Fruit fly (Drosophila melanogaster) whole organism, embryonic: ENCODE measurements around the gene CG14024.
A peak's percentile ranks its signal among the peaks of the same experiment; 100 is the strongest.

Source experiments
- CG10209 ChIP-seq: fragments of 200-800 bp; sonication (Bioruptor generic); optimal IDR thresholded peaks from 3 replicates; lab custom pipeline; 2017; ENCODE audit warnings: missing biosample characterization, mild to moderate bottlenecking, missing genetic modification characterization, missing genetic modification reagents
- CG10267 ChIP-seq: fragments of 200-800 bp; sonication (Bioruptor generic); optimal IDR thresholded peaks from 2 replicates; lab custom pipeline; 2018; ENCODE audit warnings: missing biosample characterization, mild to moderate bottlenecking, missing genetic modification characterization, moderate library complexity
- CG12155 ChIP-seq: fragments of 200-800 bp; sonication (Bioruptor generic); optimal IDR thresholded peaks from 3 replicates; lab custom pipeline; 2016; ENCODE audit warnings: missing biosample characterization, missing genetic modification characterization
- CG13123 ChIP-seq: fragments of 200-800 bp; sonication (Bioruptor generic); optimal IDR thresholded peaks from 2 replicates; lab custom pipeline; 2016; ENCODE audit warnings: missing biosample characterization, missing genetic modification characterization
- CG14860 ChIP-seq: fragments of 200-800 bp; sonication (Bioruptor generic); IDR thresholded peaks from 3 replicates; pipeline ENCODE4 v1.3.6; 2022; ENCODE audit warnings: missing biosample characterization, missing genetic modification characterization; ENCODE audit not compliant: partially characterized antibody
- CG15011 ChIP-seq: fragments of 200-800 bp; sonication (Bioruptor generic); optimal IDR thresholded peaks from 3 replicates; lab custom pipeline; 2018; ENCODE audit warnings: missing biosample characterization, mild to moderate bottlenecking, missing genetic modification characterization
- CG15514 ChIP-seq: fragments of 200-800 bp; sonication (Bioruptor generic); optimal IDR thresholded peaks from 3 replicates; lab custom pipeline; 2017; ENCODE audit warnings: missing biosample characterization, missing genetic modification characterization, mild to moderate bottlenecking, moderate library complexity, missing genetic modification reagents
- CG1603 ChIP-seq: fragments of 200-800 bp; sonication (Bioruptor generic); optimal IDR thresholded peaks from 2 replicates; lab custom pipeline; 2019; ENCODE audit warnings: missing biosample characterization, mild to moderate bottlenecking, missing genetic modification characterization, moderate library complexity
- CG17385 ChIP-seq: fragments of 200-800 bp; sonication (Bioruptor generic); optimal IDR thresholded peaks from 3 replicates; lab custom pipeline; 2018; ENCODE audit warnings: missing biosample characterization, mild to moderate bottlenecking, missing genetic modification characterization
- CG1832 ChIP-seq: fragments of 200-800 bp; sonication (Bioruptor generic); optimal IDR thresholded peaks from 2 replicates; lab custom pipeline; 2017; ENCODE audit warnings: missing biosample characterization, mild to moderate bottlenecking, missing genetic modification characterization, inconsistent platforms
- CG18476 ChIP-seq: fragments of 200-800 bp; sonication (Bioruptor generic); optimal IDR thresholded peaks from 2 replicates; lab custom pipeline; 2016; ENCODE audit warnings: missing biosample characterization, mild to moderate bottlenecking, missing genetic modification characterization
- CG3281 ChIP-seq: fragments of 200-800 bp; sonication (Bioruptor generic); optimal IDR thresholded peaks from 3 replicates; lab custom pipeline; 2017; ENCODE audit warnings: missing biosample characterization, mild to moderate bottlenecking, missing genetic modification characterization
- CG34224 ChIP-seq: fragments of 200-800 bp; sonication (Bioruptor generic); IDR thresholded peaks from 3 replicates; pipeline ENCODE4 v1.3.6; 2022; ENCODE audit warnings: missing biosample characterization, missing genetic modification characterization; ENCODE audit not compliant: partially characterized antibody
- CG9876 ChIP-seq: fragments of 200-800 bp; sonication (Bioruptor generic); optimal IDR thresholded peaks from 2 replicates; lab custom pipeline; 2016; ENCODE audit warnings: missing biosample characterization, missing genetic modification characterization
- Dbx ChIP-seq: fragments of 200-800 bp; sonication (Bioruptor generic); IDR thresholded peaks from 3 replicates; pipeline ENCODE4 v1.3.6; 2022; ENCODE audit warnings: missing biosample characterization, missing genetic modification characterization
- Deaf1 ChIP-seq: fragments of 200-800 bp; optimal IDR thresholded peaks from 3 replicates; lab custom pipeline; 2019; ENCODE audit warnings: missing biosample characterization, mild to moderate bottlenecking, missing genetic modification characterization, moderate library complexity
- Ets97D ChIP-seq: fragments of 200-800 bp; sonication (Bioruptor generic); optimal IDR thresholded peaks from 3 replicates; lab custom pipeline; 2016; ENCODE audit warnings: missing biosample characterization, missing genetic modification characterization
- HmgZ ChIP-seq: fragments of 200-800 bp; sonication (Bioruptor generic); optimal IDR thresholded peaks from 2 replicates; lab custom pipeline; 2018; ENCODE audit warnings: missing biosample characterization, mild to moderate bottlenecking, missing genetic modification characterization
- Hmr ChIP-seq: fragments of 200-800 bp; sonication (Bioruptor generic); optimal IDR thresholded peaks from 3 replicates; lab custom pipeline; 2017; ENCODE audit warnings: mild to moderate bottlenecking, missing biosample characterization, missing genetic modification reagents, missing genetic modification characterization
- Jarid2 ChIP-seq: fragments of 200-800 bp; sonication (Bioruptor generic); optimal IDR thresholded peaks from 3 replicates; lab custom pipeline; 2017; ENCODE audit warnings: mild to moderate bottlenecking, missing biosample characterization, missing genetic modification reagents, missing genetic modification characterization
- Kr ChIP-seq: fragments of 200-800 bp; sonication (Bioruptor generic); optimal IDR thresholded peaks from 2 replicates; lab custom pipeline; 2017; ENCODE audit warnings: missing biosample characterization, mild to moderate bottlenecking, missing genetic modification characterization
- Lpt ChIP-seq: fragments of >200 bp; optimal IDR thresholded peaks from 2 replicates; lab custom pipeline; 2018; ENCODE audit warnings: missing biosample characterization, missing genetic modification characterization
- PHDP ChIP-seq: fragments of 200-800 bp; sonication (Bioruptor generic); optimal IDR thresholded peaks from 3 replicates; lab custom pipeline; 2018; ENCODE audit warnings: missing biosample characterization, mild to moderate bottlenecking, missing genetic modification characterization, moderate library complexity
- Six4 ChIP-seq: fragments of 200-800 bp; sonication (Bioruptor generic); optimal IDR thresholded peaks from 2 replicates; lab custom pipeline; 2016; ENCODE audit warnings: missing biosample characterization, missing genetic modification characterization
- Sry-δ ChIP-seq: fragments of 200-800 bp; sonication (Bioruptor generic); optimal IDR thresholded peaks from 2 replicates; lab custom pipeline; 2016; ENCODE audit warnings: missing biosample characterization, missing genetic modification characterization
- ac ChIP-seq: fragments of 200-800 bp; sonication (Bioruptor generic); optimal IDR thresholded peaks from 3 replicates; lab custom pipeline; 2017; ENCODE audit warnings: missing biosample characterization, mild to moderate bottlenecking, missing genetic modification characterization
- ato ChIP-seq: fragments of 200-800 bp; sonication (Bioruptor generic); IDR thresholded peaks from 2 replicates; pipeline ENCODE4 v1.3.6; 2022; ENCODE audit warnings: missing biosample characterization, missing genetic modification characterization; ENCODE audit not compliant: partially characterized antibody
- btn ChIP-seq: fragments of 200-800 bp; sonication (Bioruptor generic); optimal IDR thresholded peaks from 2 replicates; lab custom pipeline; 2016; ENCODE audit warnings: missing biosample characterization, missing genetic modification characterization
- cad ChIP-seq: fragments of >200 bp; optimal IDR thresholded peaks from 2 replicates; lab custom pipeline; 2017; ENCODE audit warnings: missing biosample characterization, missing genetic modification characterization
- cas ChIP-seq: fragments of 200-800 bp; sonication (Bioruptor generic); IDR thresholded peaks from 2 replicates; pipeline ENCODE4 v1.3.6; 2022; ENCODE audit warnings: missing biosample characterization, missing genetic modification characterization
- dimm ChIP-seq: fragments of 200-800 bp; sonication (Bioruptor generic); IDR thresholded peaks from 2 replicates; pipeline ENCODE4 v1.3.6; 2022; ENCODE audit warnings: missing biosample characterization, missing genetic modification characterization
- dm ChIP-seq: fragments of 200-800 bp; sonication (Bioruptor generic); optimal IDR thresholded peaks from 3 replicates; lab custom pipeline; 2016; ENCODE audit warnings: missing biosample characterization, missing genetic modification characterization
- gro ChIP-seq: fragments of 200-800 bp; sonication (Bioruptor generic); optimal IDR thresholded peaks from 2 replicates; lab custom pipeline; 2016; ENCODE audit warnings: missing biosample characterization, missing genetic modification characterization
- hbn ChIP-seq: fragments of 200-800 bp; sonication (Bioruptor generic); IDR thresholded peaks from 2 replicates; pipeline ENCODE4 v1.3.6; 2022; ENCODE audit warnings: missing biosample characterization, missing genetic modification characterization; ENCODE audit not compliant: partially characterized antibody
- her ChIP-seq: fragments of 200-800 bp; sonication (Bioruptor generic); optimal IDR thresholded peaks from 2 replicates; lab custom pipeline; 2016; ENCODE audit warnings: missing biosample characterization, missing genetic modification characterization
- ind ChIP-seq: fragments of 200-800 bp; sonication (Bioruptor generic); optimal IDR thresholded peaks from 3 replicates; lab custom pipeline; 2016; ENCODE audit warnings: missing biosample characterization, missing genetic modification characterization
- jigr1 ChIP-seq: fragments of 200-800 bp; sonication (Bioruptor generic); IDR thresholded peaks from 3 replicates; pipeline ENCODE4 v1.3.6; 2022; ENCODE audit warnings: missing biosample characterization, missing genetic modification characterization
- knrl ChIP-seq: fragments of 200-800 bp; sonication (Bioruptor generic); IDR thresholded peaks from 3 replicates; pipeline ENCODE4 v1.3.6; 2022; ENCODE audit warnings: missing biosample characterization, missing genetic modification characterization; ENCODE audit not compliant: partially characterized antibody
- org-1 ChIP-seq: fragments of 200-800 bp; sonication (Bioruptor generic); optimal IDR thresholded peaks from 2 replicates; lab custom pipeline; 2017; ENCODE audit warnings: missing biosample characterization, missing genetic modification characterization
- pfk ChIP-seq: fragments of 200-800 bp; sonication (Bioruptor generic); optimal IDR thresholded peaks from 2 replicates; lab custom pipeline; 2018; ENCODE audit warnings: missing biosample characterization, mild to moderate bottlenecking, missing genetic modification characterization, moderate library complexity
- ranshi ChIP-seq: fragments of 200-800 bp; sonication (Bioruptor generic); IDR thresholded peaks from 2 replicates; pipeline ENCODE4 v1.3.6; 2022; ENCODE audit warnings: missing biosample characterization, missing genetic modification characterization
- run ChIP-seq: fragments of 200-800 bp; sonication (Bioruptor generic); optimal IDR thresholded peaks from 3 replicates; lab custom pipeline; 2018; ENCODE audit warnings: missing biosample characterization, mild to moderate bottlenecking, missing genetic modification characterization
- schlank ChIP-seq: fragments of 200-800 bp; sonication (Bioruptor generic); optimal IDR thresholded peaks from 2 replicates; lab custom pipeline; 2018; ENCODE audit warnings: missing biosample characterization, mild to moderate bottlenecking, missing genetic modification characterization
- stc ChIP-seq: fragments of 200-800 bp; sonication (Bioruptor generic); IDR thresholded peaks from 2 replicates; pipeline ENCODE4 v1.3.6; 2022; ENCODE audit warnings: missing biosample characterization, missing genetic modification characterization
- tap ChIP-seq: fragments of 200-800 bp; optimal IDR thresholded peaks from 3 replicates; lab custom pipeline; 2019; ENCODE audit warnings: missing biosample characterization, mild to moderate bottlenecking, missing genetic modification characterization, moderate library complexity
- tin ChIP-seq: fragments of 200-800 bp; sonication (Bioruptor generic); optimal IDR thresholded peaks from 3 replicates; lab custom pipeline; 2016; ENCODE audit warnings: missing biosample characterization, missing genetic modification characterization
- vnd ChIP-seq: fragments of 200-800 bp; sonication (Bioruptor generic); IDR thresholded peaks from 3 replicates; pipeline ENCODE4 v1.3.6; 2022; ENCODE audit warnings: missing biosample characterization, missing genetic modification characterization; ENCODE audit not compliant: partially characterized antibody
- vvl ChIP-seq: fragments of 200-800 bp; sonication (Bioruptor generic); IDR thresholded peaks from 2 replicates; pipeline ENCODE4 v1.3.6; 2022; ENCODE audit warnings: missing biosample characterization, missing genetic modification characterization

CG14024 gene

DNA sequence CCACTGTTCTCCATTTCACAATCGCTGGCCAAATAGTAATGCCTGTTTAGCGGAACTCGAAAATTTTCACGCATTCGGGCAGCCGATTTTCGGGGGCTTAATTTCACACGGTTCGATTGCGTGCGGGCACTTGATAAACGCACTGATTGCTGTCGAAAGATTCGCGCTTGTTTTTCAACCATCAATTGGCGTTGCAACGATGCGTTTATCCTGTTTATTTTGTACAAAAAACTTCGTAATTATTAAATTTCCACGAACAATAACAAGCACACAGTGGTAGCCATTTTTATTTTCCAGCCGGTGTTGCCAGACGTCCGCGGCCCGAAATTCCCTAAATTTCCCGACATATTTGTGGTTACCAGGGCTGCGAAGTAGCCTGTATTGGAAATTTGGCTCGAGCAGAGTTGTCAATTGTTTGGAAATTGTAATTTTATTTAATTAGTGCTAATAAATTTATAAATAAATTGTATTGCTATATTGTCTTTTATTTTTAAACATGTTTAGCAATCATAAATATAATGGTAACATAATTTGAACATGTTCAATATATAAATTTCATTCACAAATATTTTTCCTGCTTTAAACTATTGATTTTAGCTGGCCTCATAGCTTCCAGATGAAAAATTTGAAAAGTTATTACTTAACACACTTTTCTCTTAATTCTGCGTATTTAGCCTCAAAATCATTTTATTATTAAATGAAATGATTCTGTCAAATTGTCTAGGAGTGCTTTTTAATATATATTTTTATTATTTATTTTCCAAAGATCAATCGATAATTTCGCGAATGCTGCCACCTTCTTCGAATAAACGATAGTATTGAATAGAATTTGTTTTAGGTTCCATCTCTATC is 11.9 kb upstream of the CG14024 start, which contains the start of the genes Ncoa6 and cype (continued):
- no peak for TF ChIP-seq stc (GFP tag; lab: Robert Waterston, UW)
- TF ChIP-seq jigr1, result 0 out of 3 replicates have a peak, but pooled peaks have one; percentile 31
- TF ChIP-seq Deaf1 (tag; lab: Kevin White, UChicago), result peak; percentile 27
- peak; percentile 15 for TF ChIP-seq tap (tag; lab: Kevin White, UChicago)
- TF ChIP-seq org-1 (GFP tag; lab: Kevin White, UChicago), result no peak
- TF ChIP-seq CG13123 (GFP tag; lab: Kevin White, UChicago), result no peak
- peak; percentile 58 for TF ChIP-seq CG1603 (tag; lab: Kevin White, UChicago)
- TF ChIP-seq ato, result peak; percentile 56
- peak; percentile 68 for TF ChIP-seq CG14860
- peak; percentile 54; the same call in 1 of the 2 replicates for TF ChIP-seq ranshi (GFP tag; lab: Robert Waterston, UW)
- TF ChIP-seq CG12155, result peak; percentile 48
- TF ChIP-seq knrl, result peak; percentile 78; the same call in 2 of the 3 replicates
- TF ChIP-seq Jarid2 (GFP tag; lab: Kevin White, UChicago), result no peak
- peak; percentile 25 for TF ChIP-seq PHDP (tag; lab: Kevin White, UChicago)
- TF ChIP-seq schlank, result peak; percentile 9
- TF ChIP-seq Ets97D (GFP tag; lab: Kevin White, UChicago), result peak; percentile 79
- TF ChIP-seq Lpt (GFP tag; lab: Kevin White, UChicago), result no peak
- no peak for TF ChIP-seq CG3281 (GFP tag; lab: Kevin White, UChicago)
- TF ChIP-seq HmgZ, result no peak
- TF ChIP-seq cad (GFP tag; lab: Kevin White, UChicago), result no peak
- peak; percentile 55 for TF ChIP-seq CG15514 (GFP tag; lab: Kevin White, UChicago)
- peak; percentile 64 for TF ChIP-seq Hmr (GFP tag; lab: Kevin White, UChicago)
- peak; percentile 32 for TF ChIP-seq ind
- TF ChIP-seq vnd, result peak; percentile 72; the same call in 2 of the 3 replicates
- TF ChIP-seq Six4 (GFP tag; lab: Kevin White, UChicago), result peak; percentile 8
- TF ChIP-seq Sry-δ, result peak; percentile 64
- no peak for TF ChIP-seq CG15011 (GFP tag; lab: Kevin White, UChicago)
- peak; percentile 25 for TF ChIP-seq tin (GFP tag; lab: Kevin White, UChicago)
- peak; percentile 59 for TF ChIP-seq vvl (GFP tag; lab: Robert Waterston, UW)
- peak; percentile 69 for TF ChIP-seq hbn (GFP tag; lab: Robert Waterston, UW)
- TF ChIP-seq CG18476, result peak; percentile 23
- peak; percentile 81 for TF ChIP-seq CG34224 (GFP tag; lab: Robert Waterston, UW)
- TF ChIP-seq run (tag; lab: Kevin White, UChicago), result peak; percentile 69
- TF ChIP-seq CG10209 (GFP tag; lab: Kevin White, UChicago), result peak; percentile 34

dm6 chr2L:5324958-5325850 is 10.5 kb upstream of the CG14024 start:
- peak; percentile 30 for TF ChIP-seq dm (GFP tag; lab: Kevin White, UChicago)
- no peak for TF ChIP-seq Kr (GFP tag; lab: Kevin White, UChicago)
- TF ChIP-seq gro (GFP tag; lab: Kevin White, UChicago), result no peak
- TF ChIP-seq CG10267 (tag; lab: Kevin White, UChicago), result no peak
- TF ChIP-seq CG1832 (GFP tag; lab: Kevin White, UChicago), result peak; percentile 57
- TF ChIP-seq cas (GFP tag; lab: Robert Waterston, UW), result 0 out of 2 replicates have a peak, but pooled peaks have one; percentile 20
- no peak for TF ChIP-seq btn (GFP tag; lab: Kevin White, UChicago)
- TF ChIP-seq her (GFP tag; lab: Kevin White, UChicago), result peak; percentile 29
- peak; percentile 77; the same call in 2 of the 3 replicates for TF ChIP-seq Dbx
- TF ChIP-seq ac (GFP tag; lab: Kevin White, UChicago), result no peak
- TF ChIP-seq CG17385 (GFP tag; lab: Kevin White, UChicago), result peak; percentile 93
- no peak for TF ChIP-seq CG9876 (GFP tag; lab: Kevin White, UChicago)
- TF ChIP-seq dimm (GFP tag; lab: Robert Waterston, UW), result no peak
- TF ChIP-seq pfk (GFP tag; lab: Kevin White, UChicago), result no peak
